Fruit fly (Drosophila melanogaster) whole organism, wandering third instar larva: Measurements from ENCODE around the gene Pino.

Experiments
- CG9705 ChIP-seq: fragments of 200-800 bp; sonication (Bioruptor generic); optimal IDR thresholded peaks from 2 replicates; lab custom pipeline; 2018; ENCODE audit warnings: missing biosample characterization, mild to moderate bottlenecking, missing genetic modification characterization
- Dfd ChIP-seq: fragments of >200 bp; optimal IDR thresholded peaks from 2 replicates; lab custom pipeline; 2017; ENCODE audit warnings: missing biosample characterization, missing genetic modification characterization
- Dif ChIP-seq: fragments of 200-275, 200-300 bp; sonication (Bioruptor generic); optimal IDR thresholded peaks from 2 replicates; lab custom pipeline; 2018; ENCODE audit warnings: missing biosample characterization, missing genetic modification characterization; ENCODE audit not compliant: partially characterized antibody
- dsf ChIP-seq: sonication (Bioruptor generic); optimal IDR thresholded peaks from 2 replicates; lab custom pipeline; 2016; ENCODE audit warnings: missing biosample characterization, missing genetic modification characterization, borderline replicate concordance
- foxo ChIP-seq, 2 experiments: fragments of 200-800 bp; sonication (Bioruptor generic); optimal IDR thresholded peaks; 2 replicates in 1 of 2; 3 replicates in 1 of 2; lab custom pipeline; 2016 to 2017; ENCODE audit warnings: missing biosample characterization in 2 of 2, missing genetic modification characterization in 2 of 2
- h ChIP-seq: fragments of 200-800 bp; sonication (Bioruptor generic); optimal IDR thresholded peaks from 3 replicates; lab custom pipeline; 2016; ENCODE audit warnings: missing biosample characterization, mild to moderate bottlenecking, missing genetic modification characterization
- jim ChIP-seq: fragments of 175-275, 200-325 bp; sonication (Bioruptor generic); optimal IDR thresholded peaks from 2 replicates; lab custom pipeline; 2016; ENCODE audit warnings: missing biosample characterization, mild to moderate bottlenecking, missing genetic modification characterization
- pan ChIP-seq: fragments of >200 bp; optimal IDR thresholded peaks from 2 replicates; lab custom pipeline; 2017
- psq ChIP-seq: fragments of 200-800 bp; sonication (Bioruptor generic); optimal IDR thresholded peaks from 3 replicates; lab custom pipeline; 2017; ENCODE audit warnings: missing biosample characterization, mild to moderate bottlenecking, missing genetic modification characterization, moderate library complexity
- usp ChIP-seq: fragments of >200 bp; optimal IDR thresholded peaks from 2 replicates; lab custom pipeline; 2017; ENCODE audit warnings: missing biosample characterization, missing genetic modification characterization

dm6 chr2L:1091675-1092074, 37.1 kb downstream of the Pino start:
- TF ChIP-seq Dif (GFP tag; lab: Kevin White, UChicago), result no peak
- TF ChIP-seq dsf, result no peak
- TF ChIP-seq Dfd (GFP tag; lab: Kevin White, UChicago), result no peak
- no peak for TF ChIP-seq CG9705
- TF ChIP-seq foxo (GFP tag; optimal IDR thresholded peaks at IDR 0.05; lab: Kevin White, UChicago), result no peak
- TF ChIP-seq pan (lab: Kevin White, UChicago), result no peak
- TF ChIP-seq usp (GFP tag; lab: Kevin White, UChicago), result no peak
- no peak for TF ChIP-seq h (GFP tag; lab: Kevin White, UChicago)
- TF ChIP-seq jim (GFP tag; lab: Kevin White, UChicago), result no peak
- TF ChIP-seq psq (GFP tag; lab: Kevin White, UChicago), result no peak
